Worm (Caenorhabditis elegans): ENCODE results near the gene dmd-4.

ce11 chrX:14885855-14886254, 24.2 kb upstream of the dmd-4 start:
- TF ChIP-seq med-1 (GFP tag; optimal IDR thresholded peaks at IDR 0.05; ENCODE audit: insufficient read depth), result no peak
- no peak for TF ChIP-seq klf-2 (GFP tag; conservative IDR thresholded peaks at IDR 0.05)
- TF ChIP-seq T22C8.4 (GFP tag; IDR thresholded peaks at IDR 0.05), result no peak
- TF ChIP-seq ztf-29 (GFP tag; IDR thresholded peaks at IDR 0.05), result no peak
- no peak for TF ChIP-seq cog-1 (tag; optimal IDR thresholded peaks at IDR 0.05)
- no peak for TF ChIP-seq tab-1 (GFP tag; IDR thresholded peaks at IDR 0.05)
